Fruit fly (Drosophila melanogaster) whole organism, wandering third instar larva: ENCODE data around the gene CG45002.
A peak's percentile ranks its signal among the peaks of the same experiment; 100 is the strongest.

Source experiments
- Abd-B ChIP-seq: fragments of >200 bp; optimal IDR thresholded peaks from 2 replicates; lab custom pipeline; 2017; ENCODE audit warnings: missing biosample characterization, missing genetic modification characterization
- CG32264 ChIP-seq: fragments of 200-800 bp; sonication (Bioruptor generic); optimal IDR thresholded peaks from 2 replicates; lab custom pipeline; 2016; ENCODE audit warnings: missing biosample characterization, missing genetic modification characterization
- CrebA ChIP-seq: fragments of 200-800 bp; sonication (Bioruptor generic); optimal IDR thresholded peaks from 2 replicates; lab custom pipeline; 2016; ENCODE audit warnings: missing biosample characterization, mild to moderate bottlenecking, missing genetic modification characterization, borderline replicate concordance
- Dfd ChIP-seq: fragments of >200 bp; optimal IDR thresholded peaks from 2 replicates; lab custom pipeline; 2017; ENCODE audit warnings: missing biosample characterization, missing genetic modification characterization
- Dif ChIP-seq: fragments of 200-275, 200-300 bp; sonication (Bioruptor generic); optimal IDR thresholded peaks from 2 replicates; lab custom pipeline; 2018; ENCODE audit warnings: missing biosample characterization, missing genetic modification characterization; ENCODE audit not compliant: partially characterized antibody
- GATAd ChIP-seq: sonication (Bioruptor generic); optimal IDR thresholded peaks from 2 replicates; lab custom pipeline; 2016; ENCODE audit warnings: missing biosample characterization, missing genetic modification characterization
- HLH106 ChIP-seq: fragments of 200-800 bp; optimal IDR thresholded peaks from 3 replicates; lab custom pipeline; 2019; ENCODE audit warnings: missing biosample characterization, mild to moderate bottlenecking, missing genetic modification characterization, moderate library complexity
- Hnf4 ChIP-seq: fragments of 200-800 bp; sonication (Bioruptor generic); optimal IDR thresholded peaks from 2 replicates; lab custom pipeline; 2016; ENCODE audit warnings: missing biosample characterization, mild to moderate bottlenecking, missing genetic modification characterization
- Hr83 ChIP-seq: fragments of 200-300 bp; sonication (Bioruptor generic); optimal IDR thresholded peaks from 2 replicates; lab custom pipeline; 2016; ENCODE audit warnings: missing biosample characterization, mild to moderate bottlenecking, missing genetic modification characterization, moderate library complexity; ENCODE audit not compliant: poor library complexity, severe bottlenecking
- Jra ChIP-seq: sonication (Bioruptor generic); optimal IDR thresholded peaks from 2 replicates; lab custom pipeline; 2016; ENCODE audit warnings: missing biosample characterization, missing genetic modification characterization
- Mio ChIP-seq: sonication (Bioruptor generic); optimal IDR thresholded peaks from 2 replicates; lab custom pipeline; 2016; ENCODE audit warnings: missing biosample characterization, missing genetic modification characterization
- Myc ChIP-seq: fragments of >200 bp; optimal IDR thresholded peaks from 2 replicates; lab custom pipeline; 2017
- N ChIP-seq: fragments of >200 bp; optimal IDR thresholded peaks from 2 replicates; lab custom pipeline; 2018; ENCODE audit warnings: missing biosample characterization, missing external identifiers, missing genetic modification characterization
- OdsH ChIP-seq: fragments of 200-800 bp; sonication (Bioruptor generic); optimal IDR thresholded peaks from 2 replicates; lab custom pipeline; 2016; ENCODE audit warnings: missing biosample characterization, mild to moderate bottlenecking, missing genetic modification characterization
- Rel ChIP-seq, 2 experiments: fragments of 200-800 bp; sonication (Bioruptor generic) in 1 of 2; optimal IDR thresholded peaks; 2 replicates in 1 of 2; 3 replicates in 1 of 2; lab custom pipeline; 2016 to 2019; ENCODE audit warnings: mild to moderate bottlenecking in 2 of 2, missing biosample characterization in 2 of 2, missing genetic modification characterization in 2 of 2, moderate library complexity in 1 of 2
- Sp1 ChIP-seq: fragments of 200-800 bp; sonication (Bioruptor generic); optimal IDR thresholded peaks from 3 replicates; lab custom pipeline; 2019; ENCODE audit warnings: missing biosample characterization, mild to moderate bottlenecking, missing genetic modification characterization, moderate library complexity
- Vsx2 ChIP-seq: fragments of 200-300, 225-300 bp; sonication (Bioruptor generic); optimal IDR thresholded peaks from 2 replicates; lab custom pipeline; 2018; ENCODE audit warnings: missing biosample characterization, missing genetic modification characterization; ENCODE audit not compliant: partially characterized antibody
- br ChIP-seq: fragments of 200-800 bp; sonication (Bioruptor generic); optimal IDR thresholded peaks from 2 replicates; lab custom pipeline; 2016; ENCODE audit warnings: missing biosample characterization, missing genetic modification characterization
- brk ChIP-seq: fragments of 200-800 bp; sonication (Bioruptor generic); optimal IDR thresholded peaks from 2 replicates; lab custom pipeline; 2016; ENCODE audit warnings: missing biosample characterization, mild to moderate bottlenecking, missing genetic modification characterization
- dl ChIP-seq, 2 experiments: fragments of 175-275, 200-275 bp in 1 of 2; fragments of 200-275 bp in 1 of 2; sonication (Bioruptor generic); optimal IDR thresholded peaks; lab custom pipeline; 2018; ENCODE audit warnings: mild to moderate bottlenecking in 2 of 2, missing biosample characterization in 2 of 2, missing genetic modification characterization in 2 of 2, moderate library complexity in 2 of 2; ENCODE audit not compliant: partially characterized antibody in 2 of 2, insufficient read depth in 1 of 2
- dmrt93B ChIP-seq: fragments of 200-800 bp; sonication (Bioruptor generic); optimal IDR thresholded peaks from 2 replicates; lab custom pipeline; 2018; ENCODE audit warnings: missing biosample characterization, mild to moderate bottlenecking, missing genetic modification characterization
- dsf ChIP-seq: sonication (Bioruptor generic); optimal IDR thresholded peaks from 2 replicates; lab custom pipeline; 2016; ENCODE audit warnings: missing biosample characterization, missing genetic modification characterization, borderline replicate concordance
- ey ChIP-seq: fragments of 200-800 bp; sonication (Bioruptor generic); optimal IDR thresholded peaks from 2 replicates; lab custom pipeline; 2016; ENCODE audit warnings: missing biosample characterization, missing genetic modification characterization
- foxo ChIP-seq, 2 experiments: fragments of 200-800 bp; sonication (Bioruptor generic); optimal IDR thresholded peaks; 2 replicates in 1 of 2; 3 replicates in 1 of 2; lab custom pipeline; 2016 to 2017; ENCODE audit warnings: missing biosample characterization in 2 of 2, missing genetic modification characterization in 2 of 2
- fru ChIP-seq: fragments of 200-800 bp; sonication (Bioruptor generic); optimal IDR thresholded peaks from 3 replicates; lab custom pipeline; 2016; ENCODE audit warnings: missing biosample characterization, mild to moderate bottlenecking, missing genetic modification characterization
- h ChIP-seq: fragments of 200-800 bp; sonication (Bioruptor generic); optimal IDR thresholded peaks from 3 replicates; lab custom pipeline; 2016; ENCODE audit warnings: missing biosample characterization, mild to moderate bottlenecking, missing genetic modification characterization
- jim ChIP-seq: fragments of 175-275, 200-325 bp; sonication (Bioruptor generic); optimal IDR thresholded peaks from 2 replicates; lab custom pipeline; 2016; ENCODE audit warnings: missing biosample characterization, mild to moderate bottlenecking, missing genetic modification characterization
- lola ChIP-seq: fragments of >200 bp; optimal IDR thresholded peaks from 2 replicates; lab custom pipeline; 2017; ENCODE audit warnings: missing biosample characterization, missing genetic modification characterization
- pan ChIP-seq: fragments of >200 bp; optimal IDR thresholded peaks from 2 replicates; lab custom pipeline; 2017
- psq ChIP-seq: fragments of 200-800 bp; sonication (Bioruptor generic); optimal IDR thresholded peaks from 3 replicates; lab custom pipeline; 2017; ENCODE audit warnings: missing biosample characterization, mild to moderate bottlenecking, missing genetic modification characterization, moderate library complexity
- rgr ChIP-seq: fragments of 200-800 bp; sonication (Bioruptor generic); optimal IDR thresholded peaks from 3 replicates; lab custom pipeline; 2016; ENCODE audit warnings: missing biosample characterization, mild to moderate bottlenecking, missing genetic modification characterization
- sage ChIP-seq: fragments of 200-800 bp; sonication (Bioruptor generic); optimal IDR thresholded peaks from 2 replicates; lab custom pipeline; 2016; ENCODE audit warnings: missing biosample characterization, mild to moderate bottlenecking, missing genetic modification characterization
- sv ChIP-seq: fragments of 200-800 bp; sonication (Bioruptor generic); optimal IDR thresholded peaks from 3 replicates; lab custom pipeline; 2016; ENCODE audit warnings: missing biosample characterization, missing genetic modification characterization
- tai ChIP-seq: sonication (Bioruptor generic); optimal IDR thresholded peaks from 2 replicates; lab custom pipeline; 2016; ENCODE audit warnings: missing biosample characterization, missing genetic modification characterization
- usp ChIP-seq: fragments of >200 bp; optimal IDR thresholded peaks from 2 replicates; lab custom pipeline; 2017; ENCODE audit warnings: missing biosample characterization, missing genetic modification characterization
- woc ChIP-seq: sonication (Bioruptor generic); optimal IDR thresholded peaks from 2 replicates; lab custom pipeline; 2016; ENCODE audit warnings: missing biosample characterization, mild to moderate bottlenecking, missing genetic modification characterization

CG45002 gene

dm6 chrX:16966532-16966931 lies 100.0 kb downstream of the CG45002 start:
- TF ChIP-seq HLH106 (tag; lab: Kevin White, UChicago) (peak; percentile 57), OdsH (GFP tag; lab: Kevin White, UChicago) (peak; percentile 46), fru (GFP tag; lab: Kevin White, UChicago) (peak; percentile 33), psq (GFP tag; lab: Kevin White, UChicago) (peak; percentile 20), br (peak; percentile 54), ey (GFP tag; lab: Kevin White, UChicago) (peak; percentile 59), lola (GFP tag; lab: Kevin White, UChicago) (no peak), usp (no peak), Hnf4 (GFP tag; lab: Kevin White, UChicago) (peak; percentile 31), woc (GFP tag; lab: Kevin White, UChicago) (peak; percentile 34), rgr (GFP tag; lab: Kevin White, UChicago) (peak; percentile 51), foxo (GFP tag; optimal IDR thresholded peaks at IDR 0.05; lab: Kevin White, UChicago) (peak in 1 of 2 experiments; percentile 59), h (peak; percentile 72), sv (no peak), Jra (GFP tag; lab: Kevin White, UChicago) (no peak), Sp1 (peak; percentile 50)

DNA sequence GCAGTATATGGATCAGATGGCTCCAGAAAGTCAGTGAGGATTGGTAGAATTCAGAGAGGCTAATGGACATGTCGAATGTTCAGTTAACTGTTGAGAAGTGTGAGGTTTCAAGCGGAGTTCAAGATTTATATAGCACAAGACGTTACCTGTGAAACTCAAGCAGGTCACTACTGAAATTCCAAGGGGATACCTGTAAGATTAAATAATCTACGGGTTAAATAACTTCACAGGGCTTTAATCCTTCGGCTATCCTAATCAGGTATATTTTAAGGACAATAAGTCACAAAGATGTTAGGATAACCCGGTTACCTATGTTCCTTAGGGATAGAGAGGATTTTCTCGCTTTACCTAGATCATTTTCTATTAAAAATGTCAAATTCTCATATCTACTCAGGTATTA lies 118.2 kb downstream of the CG45002 start, which contains the start of gene CG13000:
CG13000 (minus strand) TSS at position 101 of the 400 bp plus-strand sequence.
- TF ChIP-seq sage (GFP tag; lab: Kevin White, UChicago): no peak
- no peak for TF ChIP-seq Abd-B (GFP tag; lab: Kevin White, UChicago)
- no peak for TF ChIP-seq N (GFP tag; lab: Kevin White, UChicago)
- TF ChIP-seq psq (GFP tag; lab: Kevin White, UChicago): no peak
- TF ChIP-seq GATAd (GFP tag; lab: Kevin White, UChicago): no peak
- TF ChIP-seq pan: no peak
- no peak for TF ChIP-seq dmrt93B
- TF ChIP-seq Vsx2 (GFP tag; lab: Kevin White, UChicago): no peak
- no peak for TF ChIP-seq CrebA (GFP tag; lab: Kevin White, UChicago)
- TF ChIP-seq foxo (GFP tag; optimal IDR thresholded peaks at IDR 0.05; lab: Kevin White, UChicago): no peak
- no peak for TF ChIP-seq Sp1
- no peak for TF ChIP-seq lola (GFP tag; lab: Kevin White, UChicago)
- TF ChIP-seq woc (GFP tag; lab: Kevin White, UChicago): no peak
- no peak for TF ChIP-seq sv

DNA sequence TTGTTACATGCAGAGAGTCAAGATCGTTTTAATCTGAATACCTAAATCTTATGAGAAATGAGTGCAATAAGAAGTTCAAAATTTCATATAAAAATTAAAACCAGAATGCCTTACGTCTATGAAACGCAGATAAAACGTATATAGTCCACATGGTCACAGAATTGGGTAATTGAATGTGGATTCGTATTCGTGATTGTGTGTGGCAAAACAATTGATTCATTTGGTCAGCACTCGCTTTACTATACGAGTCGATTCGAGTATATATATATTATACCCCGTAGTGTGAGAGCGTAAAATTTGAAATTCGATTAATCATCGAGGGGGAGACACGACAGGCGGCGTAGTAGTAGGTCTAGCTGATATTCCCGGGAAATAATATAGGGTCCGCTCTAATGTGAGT lies 119.9 kb downstream of the CG45002 start:
- TF ChIP-seq usp: no peak
- TF ChIP-seq Myc (lab: Kevin White, UChicago): no peak
- TF ChIP-seq jim: no peak
- TF ChIP-seq OdsH (GFP tag; lab: Kevin White, UChicago): no peak
- TF ChIP-seq Hnf4 (GFP tag; lab: Kevin White, UChicago): no peak
- TF ChIP-seq fru (GFP tag; lab: Kevin White, UChicago): no peak
- no peak for TF ChIP-seq sage (GFP tag; lab: Kevin White, UChicago)
- TF ChIP-seq Dif: no peak
- no peak for TF ChIP-seq woc (GFP tag; lab: Kevin White, UChicago)
- TF ChIP-seq dmrt93B: no peak
- no peak for TF ChIP-seq brk (GFP tag; lab: Kevin White, UChicago)
- TF ChIP-seq, all 38 proteins: peak for 0

- TF ChIP-seq fru (GFP tag; lab: Kevin White, UChicago): peak; percentile 66
- TF ChIP-seq psq (GFP tag; lab: Kevin White, UChicago): peak; percentile 55
- peak; percentile 53 for TF ChIP-seq dmrt93B
- TF ChIP-seq sv: no peak
- TF ChIP-seq sage (GFP tag; lab: Kevin White, UChicago): no peak
- no peak for TF ChIP-seq Rel (GFP tag; optimal IDR thresholded peaks at IDR 0.05; lab: Kevin White, UChicago)
- no peak for TF ChIP-seq Rel (tag; optimal IDR thresholded peaks at IDR 0.05; lab: Kevin White, UChicago)
- peak in 1 of 2 experiments; percentile 76 for TF ChIP-seq foxo (GFP tag; optimal IDR thresholded peaks at IDR 0.05; lab: Kevin White, UChicago)
- no peak for TF ChIP-seq Dif
- TF ChIP-seq Sp1: peak; percentile 62
- TF ChIP-seq N (GFP tag; lab: Kevin White, UChicago): no peak
- no peak for TF ChIP-seq usp
- no peak for TF ChIP-seq dl (GFP tag; optimal IDR thresholded peaks at IDR 0.05; lab: Kevin White, UChicago; ENCODE audit: insufficient read depth in 1 of 2, partially characterized antibody in 2 of 2)
- peak; percentile 74 for TF ChIP-seq ey (GFP tag; lab: Kevin White, UChicago)
- no peak for TF ChIP-seq dsf (GFP tag; lab: Kevin White, UChicago)
- peak; percentile 58 for TF ChIP-seq OdsH (GFP tag; lab: Kevin White, UChicago)
- TF ChIP-seq h: peak; percentile 75
- TF ChIP-seq Dfd: no peak
- peak; percentile 67 for TF ChIP-seq HLH106 (tag; lab: Kevin White, UChicago)
- no peak for TF ChIP-seq Abd-B (GFP tag; lab: Kevin White, UChicago)
- TF ChIP-seq Vsx2 (GFP tag; lab: Kevin White, UChicago): no peak
- TF ChIP-seq br: peak; percentile 59
- no peak for TF ChIP-seq CG32264 (GFP tag; lab: Kevin White, UChicago)
- TF ChIP-seq tai (GFP tag; lab: Kevin White, UChicago): no peak
- TF ChIP-seq rgr (GFP tag; lab: Kevin White, UChicago): peak; percentile 76
- peak; percentile 45 for TF ChIP-seq Hnf4 (GFP tag; lab: Kevin White, UChicago)
- TF ChIP-seq Mio (GFP tag; lab: Kevin White, UChicago): no peak
- TF ChIP-seq lola (GFP tag; lab: Kevin White, UChicago): no peak
- TF ChIP-seq Hr83 (GFP tag; lab: Kevin White, UChicago): no peak
These were observed 121.1 kb downstream of the CG45002 start for dm6 chrX:16945414-16945813.
